Fruit fly (Drosophila melanogaster): ENCODE data around the gene CG3437.

The CG3437 gene

DNA sequence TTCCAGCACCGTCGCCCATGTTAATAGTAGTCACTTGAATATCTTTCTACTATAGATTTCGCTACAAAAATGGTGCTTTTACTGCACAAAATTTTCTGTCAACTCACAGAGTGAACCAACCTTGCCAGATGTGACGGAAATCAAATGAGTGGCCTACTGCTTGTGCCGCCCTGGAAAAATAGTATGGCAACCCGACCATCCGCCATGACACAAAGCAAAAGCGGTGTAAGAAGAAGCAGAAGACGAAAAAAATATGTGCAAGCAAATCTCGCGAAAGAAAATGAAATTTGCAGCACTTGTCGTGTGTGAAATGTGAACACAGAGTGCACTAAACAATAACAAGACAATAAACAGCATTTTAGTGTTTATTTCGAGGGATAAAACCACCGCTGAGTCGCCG is 19.4 kb upstream of the CG3437 start, which contains the start of the genes Uch-L5 and Jarid2 (continued):
- peak; percentile 61 for TF ChIP-seq ERR (GFP tag; optimal IDR thresholded peaks at IDR 0.05)
- no peak for TF ChIP-seq CG10147 (GFP tag; optimal IDR thresholded peaks at IDR 0.05)
- no peak for TF ChIP-seq Vsx1 (GFP tag; optimal IDR thresholded peaks at IDR 0.05)
- peak; percentile 37 for TF ChIP-seq da (GFP tag; optimal IDR thresholded peaks at IDR 0.05)
- TF ChIP-seq unc-4 (GFP tag; IDR thresholded peaks at IDR 0.05; ENCODE audit: partially characterized antibody) = 0 out of 2 replicates have a peak, but pooled peaks have one; percentile 17
- no peak for TF ChIP-seq prd (optimal IDR thresholded peaks at IDR 0.05)
- 0 out of 3 replicates have a peak, but pooled peaks have one; percentile 27 for TF ChIP-seq prd (GFP tag; IDR thresholded peaks at IDR 0.05)
- TF ChIP-seq CG32532 (GFP tag; IDR thresholded peaks at IDR 0.05) = 0 out of 2 replicates have a peak, but pooled peaks have one; percentile 23
- TF ChIP-seq CG17359 (tag; optimal IDR thresholded peaks at IDR 0.05) = peak; percentile 11
- TF ChIP-seq MBD-R2 (GFP tag; IDR thresholded peaks at IDR 0.05) = peak; percentile 95
- peak; percentile 9 for TF ChIP-seq CG9876 (GFP tag; optimal IDR thresholded peaks at IDR 0.05)
- TF ChIP-seq Mad (GFP tag; optimal IDR thresholded peaks at IDR 0.05) = peak; percentile 43
- TF ChIP-seq nerfin-1 (tag; optimal IDR thresholded peaks at IDR 0.05) = peak; percentile 27
- peak; percentile 24 for TF ChIP-seq Bdp1 (GFP tag; optimal IDR thresholded peaks at IDR 0.05)
- peak; percentile 46 for TF ChIP-seq CG17912 (GFP tag; optimal IDR thresholded peaks at IDR 0.05)
- peak; percentile 42 for TF ChIP-seq gfzf (GFP tag; optimal IDR thresholded peaks at IDR 0.05)
- peak; percentile 40 for TF ChIP-seq nom (GFP tag; optimal IDR thresholded peaks at IDR 0.05)
- peak; percentile 97 for TF ChIP-seq CG4617 (GFP tag; optimal IDR thresholded peaks at IDR 0.05; ENCODE audit: borderline replicate concordance)
- peak; percentile 58 for TF ChIP-seq CrebB (tag; optimal IDR thresholded peaks at IDR 0.05)
- TF ChIP-seq dpn (GFP tag; optimal IDR thresholded peaks at IDR 0.05) = peak; percentile 33 to 57
- no peak for TF ChIP-seq usp (GFP tag; optimal IDR thresholded peaks at IDR 0.05)
- TF ChIP-seq tio (GFP tag; optimal IDR thresholded peaks at IDR 0.05) = no peak
- peak; percentile 58 for TF ChIP-seq Side (GFP tag; optimal IDR thresholded peaks at IDR 0.05)
- TF ChIP-seq CG3281 (GFP tag; optimal IDR thresholded peaks at IDR 0.05) = peak; percentile 68
- TF ChIP-seq Asciz (GFP tag; optimal IDR thresholded peaks at IDR 0.05) = no peak
- TF ChIP-seq Dip3 (GFP tag; optimal IDR thresholded peaks at IDR 0.05) = peak; percentile 29
- peak; percentile 55 for TF ChIP-seq p53 (GFP tag; optimal IDR thresholded peaks at IDR 0.05)
- TF ChIP-seq vfl (GFP tag; optimal IDR thresholded peaks at IDR 0.05) = peak; percentile 63
- peak; percentile 63 for TF ChIP-seq CG11398 (GFP tag; optimal IDR thresholded peaks at IDR 0.05)
- TF ChIP-seq CG1832 (GFP tag; optimal IDR thresholded peaks at IDR 0.05) = no peak
- peak; percentile 96 for TF ChIP-seq MESR4 (GFP tag; optimal IDR thresholded peaks at IDR 0.05)
- no peak for TF ChIP-seq vnd (GFP tag; IDR thresholded peaks at IDR 0.05; ENCODE audit: partially characterized antibody)
- peak; percentile 24 for TF ChIP-seq HLHmδ (GFP tag; optimal IDR thresholded peaks at IDR 0.05)
- peak; percentile 58 for TF ChIP-seq CG8924 (tag; optimal IDR thresholded peaks at IDR 0.05)
- TF ChIP-seq NfI (GFP tag; optimal IDR thresholded peaks at IDR 0.05) = peak; percentile 60
- TF ChIP-seq vvl (GFP tag; IDR thresholded peaks at IDR 0.05) = peak; percentile 55
- peak; percentile 37; the same call in 1 of the 2 replicates for TF ChIP-seq ranshi (GFP tag; IDR thresholded peaks at IDR 0.05)
- no peak for TF ChIP-seq Poxn (GFP tag; IDR thresholded peaks at IDR 0.05)
- no peak for TF ChIP-seq al (GFP tag; IDR thresholded peaks at IDR 0.05)
- TF ChIP-seq CG14667 (GFP tag; IDR thresholded peaks at IDR 0.05) = no peak
- TF ChIP-seq seq (GFP tag; IDR thresholded peaks at IDR 0.05) = no peak
- peak; percentile 70; the same call in 2 of the 3 replicates for TF ChIP-seq CG11456 (GFP tag; IDR thresholded peaks at IDR 0.05)
- peak; percentile 34 for TF ChIP-seq emc (GFP tag; optimal IDR thresholded peaks at IDR 0.05)
- peak; percentile 41 for TF ChIP-seq CG13123 (GFP tag; optimal IDR thresholded peaks at IDR 0.05)
- no peak for TF ChIP-seq CG11560 (tag; IDR thresholded peaks at IDR 0.05)
- peak; percentile 77 for TF ChIP-seq sqz (GFP tag; optimal IDR thresholded peaks at IDR 0.05)
- peak; percentile 51 for TF ChIP-seq Dad (GFP tag; optimal IDR thresholded peaks at IDR 0.05)
- TF ChIP-seq CG32772 (GFP tag; IDR thresholded peaks at IDR 0.05) = peak; percentile 31; the same call in 1 of the 2 replicates
- TF ChIP-seq CG15073 (GFP tag; optimal IDR thresholded peaks at IDR 0.05) = no peak
- TF ChIP-seq CG15011 (GFP tag; optimal IDR thresholded peaks at IDR 0.05) = no peak
- peak; percentile 55 for TF ChIP-seq ems (GFP tag; optimal IDR thresholded peaks at IDR 0.05)
